Worm (Caenorhabditis elegans): Measurements from ENCODE around the gene math-5.

math-5 gene

ce11 chrII:1917862-1918261, 35.3 kb upstream of the math-5 start, which contains the start of gene bath-4:
TSS of gene bath-4 (minus strand) at chrII:1917962.
- no peak for TF ChIP-seq ceh-22 (tag; optimal IDR thresholded peaks at IDR 0.05)
- no peak for TF ChIP-seq unc-86 (tag; optimal IDR thresholded peaks at IDR 0.05)
- no peak for TF ChIP-seq K02D7.2 (tag; optimal IDR thresholded peaks at IDR 0.05)

ce11 chrII:1912741-1913140, 30.1 kb upstream of the math-5 start, which contains the start of gene math-31:
TSS of gene math-31 (minus strand) at chrII:1912841.
- TF ChIP-seq nhr-11 (tag; optimal IDR thresholded peaks at IDR 0.05) (no peak), ceh-2 (tag; optimal IDR thresholded peaks at IDR 0.05) (no peak), rnt-1 (tag; optimal IDR thresholded peaks at IDR 0.05) (no peak), ceh-24 (tag; optimal IDR thresholded peaks at IDR 0.05) (no peak), hlh-8 (tag; optimal IDR thresholded peaks at IDR 0.05) (no peak), zip-5 (tag; optimal IDR thresholded peaks at IDR 0.05) (no peak), elt-2 (tag; optimal IDR thresholded peaks at IDR 0.05) (no peak), unc-3 (GFP tag; conservative IDR thresholded peaks at IDR 0.05) (no peak), unc-3 (tag; optimal IDR thresholded peaks at IDR 0.05) (no peak), che-1 (tag; optimal IDR thresholded peaks at IDR 0.05) (no peak), madf-2 (tag; optimal IDR thresholded peaks at IDR 0.05) (no peak)

DNA sequence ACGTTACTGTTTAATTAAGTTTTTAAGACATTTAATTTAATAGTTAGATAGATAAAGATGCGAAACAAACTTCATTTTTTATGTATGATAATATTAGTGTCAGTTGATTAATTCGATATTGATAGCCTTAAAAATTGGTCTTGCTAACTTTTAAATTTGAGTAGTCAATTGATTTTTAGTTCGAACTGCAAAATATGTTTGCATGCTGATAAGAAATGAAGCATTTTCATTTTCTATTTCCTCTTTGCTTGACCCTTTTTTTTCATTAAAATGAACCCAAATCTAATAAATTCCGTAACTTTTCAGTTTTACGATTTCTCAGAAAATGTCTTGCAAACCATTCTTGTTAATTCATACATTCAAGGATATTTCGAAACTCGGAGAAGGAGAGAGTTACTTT, 22.5 kb upstream of the math-5 start, which contains the start of gene math-22:
TSS of gene math-22 (plus strand) at position 301 of the 400 bp plus-strand sequence.
- no peak for TF ChIP-seq K09A11.1 (tag; optimal IDR thresholded peaks at IDR 0.05; ENCODE audit: insufficient read depth)
- TF ChIP-seq madf-2 (tag; optimal IDR thresholded peaks at IDR 0.05) = no peak

ce11 chrII:1901981-1902380, 19.4 kb upstream of the math-5 start, which contains the start of gene math-23:
TSS of gene math-23 (plus strand) at chrII:1902281.
- no peak for TF ChIP-seq K02D7.2 (tag; optimal IDR thresholded peaks at IDR 0.05)
- TF ChIP-seq gmeb-2 (tag; optimal IDR thresholded peaks at IDR 0.05) = no peak

ce11 chrII:1899934-1900333, 17.3 kb upstream of the math-5 start, which contains the start of gene math-24:
TSS of gene math-24 (plus strand) at chrII:1900234.
- no peak for TF ChIP-seq pax-1 (tag; optimal IDR thresholded peaks at IDR 0.05)

- TF ChIP-seq fkh-10 (GFP tag; optimal IDR thresholded peaks at IDR 0.05) (no peak), sox-4 (tag; optimal IDR thresholded peaks at IDR 0.05) (no peak), fax-1 (tag; optimal IDR thresholded peaks at IDR 0.05) (no peak), dmd-4 (tag; optimal IDR thresholded peaks at IDR 0.05; ENCODE audit: borderline replicate concordance) (no peak), K02D7.2 (tag; optimal IDR thresholded peaks at IDR 0.05) (no peak)
Observed at ce11 chrII:1897936-1898335, 15.3 kb upstream of the math-5 start, which contains the start of gene C46F9.6. TSS of gene C46F9.6 (plus strand) at chrII:1898236.

ce11 chrII:1895762-1896161, 13.2 kb upstream of the math-5 start, which contains the start of gene math-25:
TSS of gene math-25 (plus strand) at chrII:1896062.
- TF ChIP-seq hlh-30 (tag; optimal IDR thresholded peaks at IDR 0.05; ENCODE audit: insufficient read depth) (no peak), hlh-13 (GFP tag; optimal IDR thresholded peaks at IDR 0.05) (no peak), hlh-15 (tag; optimal IDR thresholded peaks at IDR 0.05) (no peak), npax-4 (tag; optimal IDR thresholded peaks at IDR 0.05) (no peak), ceh-9 (tag; optimal IDR thresholded peaks at IDR 0.05) (no peak), C08G9.2 (tag; optimal IDR thresholded peaks at IDR 0.05) (no peak), ets-4 (tag; optimal IDR thresholded peaks at IDR 0.05) (no peak), fkh-10 (GFP tag; optimal IDR thresholded peaks at IDR 0.05) (no peak), ceh-45 (GFP tag; IDR thresholded peaks at IDR 0.05) (no peak), zip-5 (tag; optimal IDR thresholded peaks at IDR 0.05) (no peak), ceh-2 (tag; optimal IDR thresholded peaks at IDR 0.05) (no peak), T23F11.4 (GFP tag; optimal IDR thresholded peaks at IDR 0.05) (no peak), hlh-6 (tag; optimal IDR thresholded peaks at IDR 0.05) (no peak), ceh-34 (tag; optimal IDR thresholded peaks at IDR 0.05) (no peak), ceh-31 (tag; optimal IDR thresholded peaks at IDR 0.05) (no peak), pqm-1 (tag; optimal IDR thresholded peaks at IDR 0.05) (no peak), pat-9 (tag; optimal IDR thresholded peaks at IDR 0.05) (no peak), fax-1 (tag; optimal IDR thresholded peaks at IDR 0.05) (no peak), sox-2 (GFP tag; IDR thresholded peaks at IDR 0.05) (no peak)

All from whole organism, late embryonic.